Fruit fly (Drosophila melanogaster): Measurements from ENCODE around the gene sbr.

sbr gene

DNA sequence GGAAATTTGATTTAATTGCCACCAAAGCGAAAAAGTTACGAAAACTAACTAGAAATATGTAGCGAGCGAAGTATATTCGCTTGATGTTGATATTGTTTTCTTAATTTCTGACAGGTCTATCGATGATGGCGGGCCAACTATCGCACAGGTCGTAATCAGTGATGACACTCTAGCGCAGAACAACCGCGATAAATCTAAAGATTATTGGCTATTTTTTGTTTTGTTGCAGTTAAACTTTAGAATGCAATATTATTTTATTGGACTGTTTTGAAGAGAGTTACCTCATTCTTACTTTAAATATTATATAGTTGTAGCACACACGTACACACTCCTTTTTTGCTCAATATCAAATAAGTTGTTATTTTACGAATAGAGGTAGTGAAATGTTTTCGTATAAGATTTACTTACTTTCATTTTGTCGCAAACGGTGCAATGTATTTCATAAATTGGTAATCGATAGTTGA lies at the start of gene sbr:
Gene sbr, minus strand, starts transcription at position 121 of the 464 bp plus-strand sequence.
- TF ChIP-seq CG7101 (tag; optimal IDR thresholded peaks at IDR 0.05), result peak; percentile 48
- no peak for TF ChIP-seq Clk (GFP tag; optimal IDR thresholded peaks at IDR 0.05)
- TF ChIP-seq CG1620 (GFP tag; optimal IDR thresholded peaks at IDR 0.05), result peak; percentile 45
- TF ChIP-seq ovo (GFP tag; optimal IDR thresholded peaks at IDR 0.05), result no peak
- peak; percentile 45 for TF ChIP-seq toe (GFP tag; optimal IDR thresholded peaks at IDR 0.05)
- TF ChIP-seq kay (GFP tag; ENCODE audit: borderline replicate concordance), result no peak
- no peak for TF ChIP-seq cnc (optimal IDR thresholded peaks at IDR 0.05)
- no peak for TF ChIP-seq CG7045 (GFP tag; optimal IDR thresholded peaks at IDR 0.05)
- TF ChIP-seq bab1 (GFP tag; optimal IDR thresholded peaks at IDR 0.05), result no peak
- peak; percentile 36 for TF ChIP-seq CG11617 (GFP tag; optimal IDR thresholded peaks at IDR 0.05)
- TF ChIP-seq CG5204 (GFP tag; optimal IDR thresholded peaks at IDR 0.05), result no peak
- peak; percentile 12 for TF ChIP-seq CG14711 (tag; optimal IDR thresholded peaks at IDR 0.05)
- TF ChIP-seq Crg-1 (GFP tag; optimal IDR thresholded peaks at IDR 0.05), result peak; percentile 60
- TF ChIP-seq pad (GFP tag; optimal IDR thresholded peaks at IDR 0.05), result peak; percentile 31

- no peak for TF ChIP-seq pad (GFP tag; optimal IDR thresholded peaks at IDR 0.05)
- TF ChIP-seq bab1 (GFP tag; optimal IDR thresholded peaks at IDR 0.05), result peak; percentile 6
Measured at dm6 chrX:10893208-10893607, 46.3 kb upstream of the sbr start.

DNA sequence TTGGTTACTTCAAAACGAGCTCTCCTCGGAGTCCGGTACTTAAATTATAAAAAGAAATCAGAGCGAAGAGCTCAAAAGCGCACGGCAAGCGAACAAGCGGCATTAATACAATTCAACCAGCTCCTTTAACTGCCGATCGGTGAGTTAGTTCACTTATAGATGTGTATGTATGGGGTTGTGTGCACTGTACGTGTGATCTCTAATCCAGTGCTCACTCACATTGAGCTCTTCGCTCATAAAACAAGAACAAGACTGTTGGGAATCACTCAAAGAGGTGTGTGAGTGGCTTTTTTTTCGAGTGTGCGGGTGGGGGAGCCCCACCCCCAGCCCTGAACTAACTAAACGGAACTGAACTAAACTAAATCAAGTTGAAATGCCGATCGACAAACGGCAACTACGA lies 44.3 kb upstream of the sbr start, which contains the start of gene Ork1:
Gene Ork1, minus strand, starts transcription at position 101 of the 400 bp plus-strand sequence.
- TF ChIP-seq CG33017 (tag; optimal IDR thresholded peaks at IDR 0.05), result no peak
- peak; percentile 50 for TF ChIP-seq pad (GFP tag; optimal IDR thresholded peaks at IDR 0.05)
- no peak for TF ChIP-seq CG12768 (GFP tag; optimal IDR thresholded peaks at IDR 0.05)
- TF ChIP-seq CG1620 (GFP tag; optimal IDR thresholded peaks at IDR 0.05), result no peak
- no peak for TF ChIP-seq cnc (optimal IDR thresholded peaks at IDR 0.05)
- TF ChIP-seq bab1 (GFP tag; optimal IDR thresholded peaks at IDR 0.05), result no peak

DNA sequence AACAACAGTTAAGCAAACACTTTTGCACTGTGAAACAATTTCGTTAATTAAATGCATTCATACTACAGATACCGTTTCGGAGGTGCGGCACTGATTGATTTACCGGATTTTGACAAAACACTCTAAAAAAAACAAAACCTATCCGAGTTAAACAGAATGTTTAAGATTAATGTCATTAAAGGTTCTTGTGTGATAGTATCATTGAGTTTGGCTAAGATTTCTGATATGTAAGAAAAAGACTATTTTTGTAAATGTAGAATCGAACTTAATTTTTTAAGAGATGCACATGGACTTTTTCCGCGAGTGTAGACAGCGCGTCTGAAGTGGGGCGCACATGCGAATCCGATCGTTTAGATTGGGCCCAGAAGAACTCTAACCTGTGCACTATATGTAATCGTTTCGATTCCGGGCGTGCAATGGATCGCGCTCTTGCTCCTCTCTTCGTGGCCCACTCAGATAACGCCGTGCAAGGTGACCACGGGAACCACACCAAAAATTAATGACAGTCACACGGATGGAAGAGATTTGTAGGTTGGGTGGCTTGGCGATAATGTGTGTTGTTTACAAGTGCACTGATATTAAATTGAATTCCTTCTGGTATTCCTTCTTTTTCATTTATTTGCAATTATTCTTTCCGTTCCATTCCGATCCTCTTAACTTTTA lies 43.2 kb upstream of the sbr start:
- no peak for TF ChIP-seq CG5204 (GFP tag; optimal IDR thresholded peaks at IDR 0.05)
- TF ChIP-seq CG11617 (GFP tag; optimal IDR thresholded peaks at IDR 0.05), result no peak
- TF ChIP-seq CG12768 (GFP tag; optimal IDR thresholded peaks at IDR 0.05), result no peak
- TF ChIP-seq CG7101 (tag; optimal IDR thresholded peaks at IDR 0.05), result peak; percentile 7
- no peak for TF ChIP-seq ovo (GFP tag; optimal IDR thresholded peaks at IDR 0.05)
- peak; percentile 9 for TF ChIP-seq CG14711 (tag; optimal IDR thresholded peaks at IDR 0.05)
- peak; percentile 49 for TF ChIP-seq bab1 (GFP tag; optimal IDR thresholded peaks at IDR 0.05)
- no peak for TF ChIP-seq pad (GFP tag; optimal IDR thresholded peaks at IDR 0.05)
- TF ChIP-seq Mnt (GFP tag; optimal IDR thresholded peaks at IDR 0.05), result peak; percentile 25
- TF ChIP-seq cnc (optimal IDR thresholded peaks at IDR 0.05), result no peak

dm6 chrX:10887643-10888042 lies 40.8 kb upstream of the sbr start:
- TF ChIP-seq cic (GFP tag; optimal IDR thresholded peaks at IDR 0.05), result peak; percentile 69
- TF ChIP-seq CG7045 (GFP tag; optimal IDR thresholded peaks at IDR 0.05), result no peak
- no peak for TF ChIP-seq CG12768 (GFP tag; optimal IDR thresholded peaks at IDR 0.05)
- TF ChIP-seq kay (GFP tag; ENCODE audit: borderline replicate concordance), result peak; percentile 49
- no peak for TF ChIP-seq Crg-1 (GFP tag; optimal IDR thresholded peaks at IDR 0.05)
- TF ChIP-seq CG1620 (GFP tag; optimal IDR thresholded peaks at IDR 0.05), result no peak
- no peak for TF ChIP-seq ovo (GFP tag; optimal IDR thresholded peaks at IDR 0.05)

DNA sequence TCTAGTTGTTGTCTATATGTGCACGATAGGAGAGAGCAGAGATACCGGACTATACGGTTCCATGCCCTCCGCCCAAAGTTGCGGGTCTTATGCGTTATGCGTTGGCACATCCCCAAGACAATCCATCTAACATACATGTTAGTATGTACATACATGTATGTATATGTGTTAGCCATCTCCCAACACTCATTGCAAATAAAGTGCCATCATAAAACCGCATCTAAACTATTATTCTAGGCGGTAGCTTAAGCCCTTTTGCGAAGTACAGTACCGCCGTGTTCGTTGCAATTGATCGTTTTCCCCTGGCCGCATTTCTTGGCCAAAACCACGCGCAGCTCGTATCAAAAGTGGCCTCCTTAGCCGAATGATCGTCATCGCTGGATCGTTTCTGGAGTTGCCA lies 39.5 kb upstream of the sbr start:
- TF ChIP-seq CG5204 (GFP tag; optimal IDR thresholded peaks at IDR 0.05), result no peak
- TF ChIP-seq ovo (GFP tag; optimal IDR thresholded peaks at IDR 0.05), result no peak
- peak; percentile 3 for TF ChIP-seq Mnt (GFP tag; optimal IDR thresholded peaks at IDR 0.05)
- peak; percentile 21 for TF ChIP-seq pad (GFP tag; optimal IDR thresholded peaks at IDR 0.05)
- TF ChIP-seq tj (GFP tag; optimal IDR thresholded peaks at IDR 0.05), result no peak
- peak; percentile 42 for TF ChIP-seq CG7101 (tag; optimal IDR thresholded peaks at IDR 0.05)
- no peak for TF ChIP-seq CG1620 (GFP tag; optimal IDR thresholded peaks at IDR 0.05)
- TF ChIP-seq Crg-1 (GFP tag; optimal IDR thresholded peaks at IDR 0.05), result no peak
- TF ChIP-seq bab1 (GFP tag; optimal IDR thresholded peaks at IDR 0.05), result no peak
- no peak for TF ChIP-seq toe (GFP tag; optimal IDR thresholded peaks at IDR 0.05)
- TF ChIP-seq Clk (GFP tag; optimal IDR thresholded peaks at IDR 0.05), result no peak
- no peak for TF ChIP-seq cnc (optimal IDR thresholded peaks at IDR 0.05)
- TF ChIP-seq CG33017 (tag; optimal IDR thresholded peaks at IDR 0.05), result no peak
- peak; percentile 30 for TF ChIP-seq CG14711 (tag; optimal IDR thresholded peaks at IDR 0.05)
- peak; percentile 43 for TF ChIP-seq CG11617 (GFP tag; optimal IDR thresholded peaks at IDR 0.05)
- TF ChIP-seq CG12768 (GFP tag; optimal IDR thresholded peaks at IDR 0.05), result no peak
- TF ChIP-seq Hr96 (GFP tag; optimal IDR thresholded peaks at IDR 0.05), result peak; percentile 68

DNA sequence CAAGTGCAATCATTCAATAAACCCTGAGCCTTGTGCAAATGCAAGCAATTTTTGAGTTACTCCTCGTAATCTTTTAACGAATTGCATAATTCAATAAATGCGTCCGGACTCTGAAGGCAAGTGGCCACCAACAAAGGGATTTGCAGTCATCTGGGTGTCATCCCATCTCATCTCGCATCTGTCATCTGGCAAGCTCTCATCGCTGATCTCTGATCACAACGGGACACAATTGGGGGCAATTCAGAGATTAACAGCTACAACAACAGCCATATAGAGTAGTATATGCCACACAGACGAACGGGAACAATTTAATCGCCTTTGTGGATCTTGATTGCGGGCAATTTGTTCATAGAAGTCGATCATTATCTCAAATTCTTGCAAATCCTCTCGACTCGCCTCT lies 36.8 kb upstream of the sbr start:
- TF ChIP-seq CG7045 (GFP tag; optimal IDR thresholded peaks at IDR 0.05) (no peak), kay (GFP tag; ENCODE audit: borderline replicate concordance) (no peak), tj (GFP tag; optimal IDR thresholded peaks at IDR 0.05) (peak; percentile 29), bab1 (GFP tag; optimal IDR thresholded peaks at IDR 0.05) (no peak), CG11617 (GFP tag; optimal IDR thresholded peaks at IDR 0.05) (no peak), CG33017 (tag; optimal IDR thresholded peaks at IDR 0.05) (no peak)
